Worm (Caenorhabditis elegans): ENCODE measurements around the gene vps-45.

Gene vps-45

DNA sequence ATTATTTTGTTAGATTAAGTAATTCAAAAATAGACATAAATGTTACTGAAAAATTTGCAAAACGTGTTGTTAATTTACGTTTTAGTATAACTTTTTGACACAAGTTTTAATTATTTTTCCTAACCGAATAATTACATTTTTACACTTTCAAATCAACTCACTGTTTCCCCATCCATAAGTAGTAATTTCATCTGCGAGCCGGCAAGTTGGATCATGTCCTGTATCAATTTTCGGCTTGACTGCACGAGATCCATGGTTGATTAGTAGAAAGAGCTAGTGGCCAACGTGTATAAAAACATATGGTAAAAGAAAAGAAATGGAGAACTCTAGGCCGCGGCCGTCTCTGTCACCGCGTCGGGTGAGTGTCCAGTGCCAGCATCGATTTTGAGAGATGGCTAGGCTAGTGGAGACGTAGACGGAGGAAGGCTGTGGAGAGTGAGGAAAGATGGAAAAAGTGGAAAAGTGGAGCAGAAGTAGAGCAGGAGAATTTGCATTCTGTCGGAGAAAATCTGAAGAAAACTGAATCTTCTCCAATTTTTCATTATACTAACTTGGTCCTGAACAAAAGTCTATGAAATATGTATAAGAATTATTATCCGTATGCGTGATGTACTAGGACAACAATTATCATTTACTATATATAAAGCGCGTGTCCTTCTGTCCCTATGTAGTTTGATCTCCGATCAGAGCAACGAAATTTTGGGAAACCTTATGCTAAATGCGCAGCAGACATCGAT, at the start of gene vps-45:
Gene vps-45, minus strand, starts transcription at position 350 of the 737 bp plus-strand sequence.
- peak; percentile 78 for TF ChIP-seq nfya-1 (tag; optimal IDR thresholded peaks at IDR 0.05; ENCODE audit: insufficient read depth)
- TF ChIP-seq egl-27 (tag; optimal IDR thresholded peaks at IDR 0.05) = no peak
- TF ChIP-seq ceh-82 (tag; optimal IDR thresholded peaks at IDR 0.05) = no peak
- peak; percentile 43 for TF ChIP-seq skn-1 (tag; optimal IDR thresholded peaks at IDR 0.05)
- peak; percentile 39 for TF ChIP-seq ceh-28 (tag; optimal IDR thresholded peaks at IDR 0.05)
- peak; percentile 53 for TF ChIP-seq pha-4 (tag; optimal IDR thresholded peaks at IDR 0.05)
- peak; percentile 23 for TF ChIP-seq lin-39 (tag; optimal IDR thresholded peaks at IDR 0.05)
- peak; percentile 9 for TF ChIP-seq nhr-23 (tag; optimal IDR thresholded peaks at IDR 0.05)
- TF ChIP-seq pqm-1 (tag; optimal IDR thresholded peaks at IDR 0.05) = peak; percentile 7
- TF ChIP-seq elt-2 (tag; optimal IDR thresholded peaks at IDR 0.05) = peak; percentile 34
- TF ChIP-seq lin-15B (tag; optimal IDR thresholded peaks at IDR 0.05) = peak; percentile 32
- TF ChIP-seq snpc-4 (tag; optimal IDR thresholded peaks at IDR 0.05) = peak; percentile 61
- no peak for TF ChIP-seq ZK546.5 (tag; optimal IDR thresholded peaks at IDR 0.05)
- TF ChIP-seq hmg-11 (tag; optimal IDR thresholded peaks at IDR 0.05) = peak; percentile 81

DNA sequence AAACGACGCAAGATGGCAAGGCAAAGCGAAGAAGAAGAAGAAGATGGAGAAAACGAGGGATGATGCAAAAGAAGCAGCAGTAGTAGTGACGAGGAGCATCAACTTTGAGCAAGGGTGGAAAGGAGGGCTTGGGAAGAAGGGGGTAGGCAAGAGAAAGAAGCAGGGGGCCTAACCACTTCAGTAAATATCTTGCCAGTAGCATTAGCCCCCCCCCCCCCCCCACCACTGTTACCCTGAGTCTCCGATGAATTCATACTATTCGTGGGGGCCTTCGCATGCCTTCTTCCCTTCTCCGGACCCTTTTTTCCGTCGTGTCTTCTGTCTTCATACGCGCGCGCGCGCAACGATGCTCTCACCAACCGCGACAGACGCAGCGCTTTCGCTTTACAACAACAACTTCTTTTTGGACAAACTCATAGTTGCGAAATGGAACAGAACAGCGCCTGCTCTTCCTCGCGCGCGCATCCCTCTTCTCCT, 47.2 kb upstream of the vps-45 start:
- TF ChIP-seq elt-3 (tag; optimal IDR thresholded peaks at IDR 0.05) = no peak
- peak; percentile 1 for TF ChIP-seq fkh-10 (GFP tag; optimal IDR thresholded peaks at IDR 0.05)
- TF ChIP-seq nhr-77 (tag; optimal IDR thresholded peaks at IDR 0.05) = no peak
- TF ChIP-seq lin-15B (tag; optimal IDR thresholded peaks at IDR 0.05) = peak; percentile 7
- TF ChIP-seq lin-39 (tag; optimal IDR thresholded peaks at IDR 0.05) = peak; percentile 89
- peak; percentile 66 for TF ChIP-seq hmg-11 (tag; optimal IDR thresholded peaks at IDR 0.05)

DNA sequence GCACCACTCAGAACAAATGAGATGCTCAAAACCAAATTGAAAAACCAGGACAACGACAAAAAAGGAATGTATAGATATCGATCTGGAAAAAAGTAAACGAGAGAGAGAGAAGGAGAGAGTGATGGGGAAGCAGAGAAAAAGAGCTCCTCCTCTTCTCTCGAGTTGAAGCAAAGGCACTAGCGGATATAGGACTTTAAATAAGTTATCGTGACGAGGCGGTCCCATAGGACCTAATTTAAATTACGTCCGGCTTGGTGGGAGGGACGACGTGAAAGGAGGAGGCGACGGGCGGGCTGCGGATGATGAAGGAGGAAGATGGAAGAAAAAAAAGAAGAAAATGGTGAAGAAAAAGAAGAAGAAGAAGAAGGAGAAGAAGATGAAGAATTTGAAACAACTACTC, 43.9 kb upstream of the vps-45 start:
- TF ChIP-seq nhr-77 (tag; optimal IDR thresholded peaks at IDR 0.05) (no peak), ZK546.5 (tag; optimal IDR thresholded peaks at IDR 0.05) (no peak), lsy-12 (tag; optimal IDR thresholded peaks at IDR 0.05) (no peak), zag-1 (tag; optimal IDR thresholded peaks at IDR 0.05) (peak; percentile 27), nhr-43 (tag; optimal IDR thresholded peaks at IDR 0.05; ENCODE audit: poor library complexity, severe bottlenecking) (no peak), elt-1 (tag; optimal IDR thresholded peaks at IDR 0.05) (no peak), hmg-11 (tag; optimal IDR thresholded peaks at IDR 0.05) (peak; percentile 50), nfya-1 (tag; optimal IDR thresholded peaks at IDR 0.05; ENCODE audit: insufficient read depth) (peak; percentile 42), fkh-10 (GFP tag; optimal IDR thresholded peaks at IDR 0.05) (peak; percentile 5)

DNA sequence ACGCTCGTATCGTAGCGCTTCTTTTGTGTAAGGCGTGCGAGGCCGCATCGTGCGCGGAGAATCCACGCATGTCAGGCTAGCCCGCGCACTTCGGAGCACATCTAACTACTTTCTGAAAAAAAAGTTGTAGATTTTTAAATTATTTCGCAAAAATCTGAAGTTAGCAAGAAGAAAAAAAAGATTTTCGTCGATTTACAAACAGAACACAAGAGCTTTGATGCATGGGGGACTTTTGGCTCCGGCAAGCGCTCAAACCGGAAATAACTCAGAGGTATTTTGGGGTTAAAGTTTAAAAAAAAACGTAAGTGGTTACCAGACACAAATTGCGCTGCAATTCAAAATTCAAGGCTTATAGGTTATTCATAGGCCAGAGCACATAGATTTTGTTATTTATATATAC, 42.8 kb upstream of the vps-45 start, which contains the start of the genes F55A4.13 and nlf-1:
Gene F55A4.13, minus strand, starts transcription at position 101 of the 400 bp plus-strand sequence.
Gene nlf-1, minus strand, starts transcription at position 112 of the 400 bp plus-strand sequence.
- TF ChIP-seq ceh-9 (tag; optimal IDR thresholded peaks at IDR 0.05) = no peak
- no peak for TF ChIP-seq R02D3.7 (tag; optimal IDR thresholded peaks at IDR 0.05)
- TF ChIP-seq unc-39 (tag; optimal IDR thresholded peaks at IDR 0.05) = no peak
- TF ChIP-seq fkh-2 (tag; optimal IDR thresholded peaks at IDR 0.05) = no peak
- no peak for TF ChIP-seq egl-5 (tag; optimal IDR thresholded peaks at IDR 0.05)
- no peak for TF ChIP-seq nhr-67 (tag; optimal IDR thresholded peaks at IDR 0.05)
- no peak for TF ChIP-seq sea-2 (GFP tag; optimal IDR thresholded peaks at IDR 0.05)
- TF ChIP-seq ama-1 (optimal IDR thresholded peaks at IDR 0.05) = no peak
- no peak for TF ChIP-seq aly-2 (tag; optimal IDR thresholded peaks at IDR 0.05)

DNA sequence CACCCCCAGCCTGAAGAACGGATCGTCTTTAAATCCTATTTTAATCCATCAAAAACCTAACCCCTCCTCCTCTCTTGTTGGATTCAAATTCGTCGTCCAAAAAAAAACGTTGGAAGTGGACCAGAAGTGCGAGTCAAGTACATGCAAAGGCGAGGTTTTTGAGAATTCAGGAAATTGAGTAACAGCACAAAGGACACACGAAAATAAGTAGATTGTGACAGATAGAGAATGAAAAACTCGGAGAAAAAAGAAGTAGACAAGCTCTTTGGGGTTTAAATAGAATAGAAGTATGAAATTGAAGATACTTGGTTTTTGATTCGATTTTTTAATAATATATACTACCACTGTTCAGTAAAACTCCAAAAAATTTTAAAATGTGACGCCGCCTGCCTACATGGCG, 40.1 kb upstream of the vps-45 start:
- TF ChIP-seq elt-3 (tag; optimal IDR thresholded peaks at IDR 0.05) (no peak), fkh-10 (GFP tag; optimal IDR thresholded peaks at IDR 0.05) (peak; percentile 74), egl-5 (tag; optimal IDR thresholded peaks at IDR 0.05) (no peak)

DNA sequence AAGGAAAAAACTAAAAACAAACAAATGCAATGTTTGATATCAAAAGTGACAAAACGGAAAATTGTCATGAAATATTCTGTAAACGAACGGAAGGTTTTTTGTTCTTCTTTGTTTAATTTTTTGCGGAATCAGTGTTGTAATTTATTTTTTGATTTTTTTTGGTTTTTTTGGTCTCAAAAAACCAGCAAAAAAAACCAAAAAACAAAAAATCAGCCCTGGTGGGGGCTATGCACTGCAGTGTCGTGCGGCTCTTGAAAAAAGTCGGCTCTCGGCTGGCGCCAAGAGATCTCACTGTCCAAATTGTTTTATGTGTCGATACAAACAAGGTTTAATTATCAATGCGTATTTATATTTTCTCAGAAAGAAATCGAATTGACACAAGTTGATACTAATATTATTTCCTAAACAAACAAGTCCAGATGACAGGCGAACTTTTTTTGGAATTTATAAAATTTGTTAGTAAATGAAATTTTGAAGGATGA, 37.8 kb upstream of the vps-45 start:
- TF ChIP-seq nhr-28 (tag; optimal IDR thresholded peaks at IDR 0.05) = no peak
- TF ChIP-seq lsy-12 (tag; optimal IDR thresholded peaks at IDR 0.05) = no peak
- no peak for TF ChIP-seq nhr-76 (tag; optimal IDR thresholded peaks at IDR 0.05)
- peak; percentile 95 for TF ChIP-seq ama-1 (optimal IDR thresholded peaks at IDR 0.05)
- TF ChIP-seq tbx-2 (tag; optimal IDR thresholded peaks at IDR 0.05) = no peak
- no peak for TF ChIP-seq nhr-12 (tag; optimal IDR thresholded peaks at IDR 0.05)
- TF ChIP-seq pqm-1 (tag; optimal IDR thresholded peaks at IDR 0.05) = no peak
- TF ChIP-seq elt-2 (tag; optimal IDR thresholded peaks at IDR 0.05) = peak; percentile 50
- TF ChIP-seq unc-62 (GFP tag; optimal IDR thresholded peaks at IDR 0.05) = no peak
- TF ChIP-seq ceh-9 (tag; optimal IDR thresholded peaks at IDR 0.05) = no peak
- TF ChIP-seq pha-4 (tag; optimal IDR thresholded peaks at IDR 0.05) = peak; percentile 46
- no peak for TF ChIP-seq fos-1 (tag; optimal IDR thresholded peaks at IDR 0.05)
- no peak for TF ChIP-seq nhr-77 (tag; optimal IDR thresholded peaks at IDR 0.05)
- no peak for TF ChIP-seq snpc-4 (tag; optimal IDR thresholded peaks at IDR 0.05)
- TF ChIP-seq eor-1 (tag; optimal IDR thresholded peaks at IDR 0.05) = no peak
- TF ChIP-seq nfya-1 (tag; optimal IDR thresholded peaks at IDR 0.05; ENCODE audit: insufficient read depth) = no peak
- no peak for TF ChIP-seq mml-1 (tag; optimal IDR thresholded peaks at IDR 0.05)
- no peak for TF ChIP-seq ZK546.5 (tag; optimal IDR thresholded peaks at IDR 0.05)
- TF ChIP-seq lin-39 (tag; optimal IDR thresholded peaks at IDR 0.05) = no peak
- no peak for TF ChIP-seq egl-5 (tag; optimal IDR thresholded peaks at IDR 0.05)
- TF ChIP-seq nhr-67 (tag; optimal IDR thresholded peaks at IDR 0.05) = no peak
- no peak for TF ChIP-seq ztf-4 (tag; optimal IDR thresholded peaks at IDR 0.05)
- TF ChIP-seq elt-1 (tag; optimal IDR thresholded peaks at IDR 0.05) = no peak

All from whole organism, L3 larva.